Fruit fly (Drosophila melanogaster) whole organism, embryonic: ENCODE data around the gene Mccc1.

ENCODE experiments used
- Ada2b ChIP-seq: fragments of 200-800 bp; sonication (Bioruptor generic); IDR thresholded peaks from 2 replicates; pipeline ENCODE4 v1.3.6; 2022; ENCODE audit warnings: missing biosample characterization, missing genetic modification characterization
- Antp ChIP-seq: fragments of 200-800 bp; sonication (Bioruptor generic); optimal IDR thresholded peaks from 3 replicates; lab custom pipeline; 2016; ENCODE audit warnings: missing biosample characterization, missing genetic modification characterization
- CG11560 ChIP-seq: fragments of 200-800 bp; sonication (Bioruptor generic); IDR thresholded peaks from 3 replicates; pipeline ENCODE4 v1.3.6; 2022; ENCODE audit warnings: missing biosample characterization, missing genetic modification characterization
- CG12071 ChIP-seq: fragments of 200-800 bp; sonication (Bioruptor generic); optimal IDR thresholded peaks from 3 replicates; lab custom pipeline; 2018; ENCODE audit warnings: missing biosample characterization, mild to moderate bottlenecking, missing genetic modification characterization
- CG13775 ChIP-seq: fragments of 200-800 bp; sonication (Bioruptor generic); optimal IDR thresholded peaks from 3 replicates; lab custom pipeline; 2017; ENCODE audit warnings: missing biosample characterization, mild to moderate bottlenecking, missing genetic modification characterization
- CG1647 ChIP-seq: fragments of 200-800 bp; sonication (Bioruptor generic); optimal IDR thresholded peaks from 3 replicates; lab custom pipeline; 2016; ENCODE audit warnings: missing biosample characterization, missing genetic modification characterization
- CG16815 ChIP-seq: fragments of 200-800 bp; sonication (Bioruptor generic); optimal IDR thresholded peaks from 3 replicates; lab custom pipeline; 2017; ENCODE audit warnings: missing biosample characterization, mild to moderate bottlenecking, missing genetic modification characterization
- CG17328 ChIP-seq: fragments of 200-800 bp; sonication (Bioruptor generic); IDR thresholded peaks from 2 replicates; pipeline ENCODE4 v1.3.6; 2022; ENCODE audit warnings: missing biosample characterization, missing genetic modification characterization
- CG17912 ChIP-seq: fragments of 200-800 bp; sonication (Bioruptor generic); optimal IDR thresholded peaks from 2 replicates; lab custom pipeline; 2018; ENCODE audit warnings: missing biosample characterization, mild to moderate bottlenecking, missing genetic modification characterization
- CG18476 ChIP-seq: fragments of 200-800 bp; sonication (Bioruptor generic); optimal IDR thresholded peaks from 2 replicates; lab custom pipeline; 2016; ENCODE audit warnings: missing biosample characterization, mild to moderate bottlenecking, missing genetic modification characterization
- CG18764 ChIP-seq: fragments of 200-800 bp; sonication (Bioruptor generic); optimal IDR thresholded peaks from 3 replicates; lab custom pipeline; 2016; ENCODE audit warnings: missing biosample characterization, missing genetic modification characterization
- CG2129 ChIP-seq: fragments of 200-800 bp; sonication (Bioruptor generic); IDR thresholded peaks from 2 replicates; pipeline ENCODE4 v1.3.6; 2022; ENCODE audit warnings: missing biosample characterization, missing genetic modification characterization; ENCODE audit not compliant: partially characterized antibody
- CG2199 ChIP-seq: fragments of 200-800 bp; sonication (Bioruptor generic); IDR thresholded peaks from 3 replicates; pipeline ENCODE4 v1.3.6; 2022; ENCODE audit warnings: missing biosample characterization, missing genetic modification characterization
- CG33557 ChIP-seq: fragments of 200-800 bp; sonication (Bioruptor generic); optimal IDR thresholded peaks from 2 replicates; lab custom pipeline; 2019; ENCODE audit warnings: missing biosample characterization, mild to moderate bottlenecking, missing genetic modification characterization, moderate library complexity
- CG34422 ChIP-seq: fragments of 200-800 bp; sonication (Bioruptor generic); IDR thresholded peaks from 3 replicates; pipeline ENCODE4 v1.3.6; 2022; ENCODE audit warnings: missing biosample characterization, missing genetic modification characterization
- CG3726 ChIP-seq: fragments of 200-800 bp; sonication (Bioruptor generic); IDR thresholded peaks from 3 replicates; pipeline ENCODE4, ENCODE4 v1.3.6; 2022; ENCODE audit warnings: missing biosample characterization, missing genetic modification characterization
- CG3847 ChIP-seq: fragments of 200-800 bp; sonication (Bioruptor generic); IDR thresholded peaks from 2 replicates; pipeline ENCODE4 v1.3.6; 2022; ENCODE audit warnings: missing biosample characterization, missing genetic modification characterization
- CG6254 ChIP-seq: fragments of 200-800 bp; sonication (Bioruptor generic); optimal IDR thresholded peaks from 3 replicates; lab custom pipeline; 2017; ENCODE audit warnings: mild to moderate bottlenecking, missing biosample characterization, missing genetic modification reagents, missing genetic modification characterization
- CG6791 ChIP-seq: fragments of 200-800 bp; sonication (Bioruptor generic); IDR thresholded peaks from 3 replicates; pipeline ENCODE4 v1.3.6; 2022; ENCODE audit warnings: missing biosample characterization, missing genetic modification characterization; ENCODE audit not compliant: partially characterized antibody
- CG7372 ChIP-seq: fragments of 200-800 bp; sonication (Bioruptor generic); IDR thresholded peaks from 2 replicates; pipeline ENCODE4 v1.3.6; 2022; ENCODE audit warnings: missing biosample characterization, missing genetic modification characterization
- CG9727 ChIP-seq: fragments of 200-800 bp; sonication (Bioruptor generic); optimal IDR thresholded peaks from 3 replicates; lab custom pipeline; 2017; ENCODE audit warnings: missing biosample characterization, mild to moderate bottlenecking, missing genetic modification characterization
- CG9797 ChIP-seq: fragments of 200-800 bp; sonication (Bioruptor generic); optimal IDR thresholded peaks from 3 replicates; lab custom pipeline; 2018; ENCODE audit warnings: missing biosample characterization, mild to moderate bottlenecking, missing genetic modification characterization
- CHES-1-like ChIP-seq: fragments of 200-800 bp; sonication (Bioruptor generic); optimal IDR thresholded peaks from 2 replicates; lab custom pipeline; 2016; ENCODE audit warnings: missing biosample characterization, missing genetic modification characterization
- CTCF ChIP-seq: fragments of 200-800 bp; sonication (Bioruptor generic); optimal IDR thresholded peaks from 2 replicates; lab custom pipeline; 2017; ENCODE audit warnings: missing biosample characterization, mild to moderate bottlenecking, missing genetic modification characterization, moderate library complexity
- Camta ChIP-seq: fragments of 200-800 bp; sonication (Bioruptor generic); optimal IDR thresholded peaks from 2 replicates; lab custom pipeline; 2016; ENCODE audit warnings: missing biosample characterization, missing genetic modification characterization
- Dref ChIP-seq: fragments of 200-800 bp; sonication (Bioruptor generic); IDR thresholded peaks from 2 replicates; pipeline ENCODE4 v1.3.6; 2022; ENCODE audit warnings: missing biosample characterization, missing genetic modification characterization
- E2f1 ChIP-seq: fragments of 200-800 bp; sonication (Bioruptor generic); IDR thresholded peaks from 2 replicates; pipeline ENCODE4 v1.3.6; 2022; ENCODE audit warnings: missing biosample characterization, missing genetic modification characterization
- Jarid2 ChIP-seq: fragments of 200-800 bp; sonication (Bioruptor generic); optimal IDR thresholded peaks from 3 replicates; lab custom pipeline; 2017; ENCODE audit warnings: mild to moderate bottlenecking, missing biosample characterization, missing genetic modification reagents, missing genetic modification characterization
- NC2α ChIP-seq: fragments of 200-800 bp; sonication (Bioruptor generic); optimal IDR thresholded peaks from 2 replicates; lab custom pipeline; 2016; ENCODE audit warnings: missing biosample characterization, missing genetic modification characterization
- NfI ChIP-seq: fragments of 200-800 bp; sonication (Bioruptor generic); optimal IDR thresholded peaks from 3 replicates; lab custom pipeline; 2018; ENCODE audit warnings: missing biosample characterization, mild to moderate bottlenecking, missing genetic modification characterization, moderate library complexity
- da ChIP-seq: fragments of 200-800 bp; sonication (Bioruptor generic); optimal IDR thresholded peaks from 2 replicates; lab custom pipeline; 2016; ENCODE audit warnings: missing biosample characterization, missing genetic modification characterization
- exex ChIP-seq: fragments of 200-800 bp; sonication (Bioruptor generic); optimal IDR thresholded peaks from 4 replicates; lab custom pipeline; 2018; ENCODE audit warnings: missing biosample characterization, mild to moderate bottlenecking, missing genetic modification characterization, moderate library complexity
- gro ChIP-seq: fragments of 200-800 bp; sonication (Bioruptor generic); optimal IDR thresholded peaks from 2 replicates; lab custom pipeline; 2016; ENCODE audit warnings: missing biosample characterization, missing genetic modification characterization
- h ChIP-seq: fragments of >200 bp; optimal IDR thresholded peaks from 2 replicates; lab custom pipeline; 2017
- insv ChIP-seq, 2 experiments: fragments of 200-800 bp; sonication (Bioruptor generic); optimal IDR thresholded peaks; 3 replicates each; lab custom pipeline; 2016 to 2018; ENCODE audit warnings: missing biosample characterization in 2 of 2, missing genetic modification characterization in 2 of 2
- nom ChIP-seq: fragments of 200-800 bp; sonication (Bioruptor generic); optimal IDR thresholded peaks from 2 replicates; lab custom pipeline; 2017; ENCODE audit warnings: missing biosample characterization, missing genetic modification characterization, mild to moderate bottlenecking, moderate library complexity, missing genetic modification reagents
- odd ChIP-seq: fragments of 200-800 bp; sonication (Bioruptor generic); optimal IDR thresholded peaks from 2 replicates; lab custom pipeline; 2017; ENCODE audit warnings: missing biosample characterization, mild to moderate bottlenecking, missing genetic modification characterization
- otp ChIP-seq: fragments of 200-800 bp; sonication (Bioruptor generic); IDR thresholded peaks from 3 replicates; pipeline ENCODE4, ENCODE4 v1.3.6; 2022; ENCODE audit warnings: missing biosample characterization, missing genetic modification characterization
- p53 ChIP-seq: fragments of 200-800 bp; sonication (Bioruptor generic); optimal IDR thresholded peaks from 2 replicates; lab custom pipeline; 2016; ENCODE audit warnings: missing biosample characterization, missing genetic modification characterization
- pho ChIP-seq: fragments of 200-800 bp; sonication (Bioruptor generic); optimal IDR thresholded peaks from 2 replicates; lab custom pipeline; 2016; ENCODE audit warnings: missing biosample characterization, missing genetic modification characterization
- pnt ChIP-seq: fragments of 200-800 bp; sonication (Bioruptor generic); optimal IDR thresholded peaks from 3 replicates; lab custom pipeline; 2016; ENCODE audit warnings: missing biosample characterization, missing genetic modification characterization
- sim ChIP-seq: fragments of 200-800 bp; sonication (Bioruptor generic); IDR thresholded peaks from 2 replicates; pipeline ENCODE4 v1.3.6; 2022; ENCODE audit warnings: missing biosample characterization, missing genetic modification characterization
- slou ChIP-seq: fragments of 200-800 bp; sonication (Bioruptor generic); optimal IDR thresholded peaks from 3 replicates; lab custom pipeline; 2016; ENCODE audit warnings: missing biosample characterization, missing genetic modification characterization
- so ChIP-seq: fragments of 200-800 bp; sonication (Bioruptor generic); IDR thresholded peaks from 3 replicates; pipeline ENCODE4 v1.3.6; 2022; ENCODE audit warnings: missing biosample characterization, missing genetic modification characterization
- ssp ChIP-seq: fragments of 200-800 bp; sonication (Bioruptor generic); IDR thresholded peaks from 2 replicates; pipeline ENCODE4 v1.3.6; 2022; ENCODE audit warnings: missing biosample characterization, missing genetic modification characterization
- sug ChIP-seq: fragments of 200-800 bp; optimal IDR thresholded peaks from 2 replicates; lab custom pipeline; 2019; ENCODE audit warnings: missing biosample characterization, mild to moderate bottlenecking, missing genetic modification characterization, moderate library complexity
- toy ChIP-seq: fragments of 200-800 bp; sonication (Bioruptor generic); IDR thresholded peaks from 2 replicates; pipeline ENCODE4 v1.3.6; 2022; ENCODE audit warnings: missing biosample characterization, missing genetic modification characterization
- trem ChIP-seq: fragments of 200-800 bp; optimal IDR thresholded peaks from 3 replicates; lab custom pipeline; 2019; ENCODE audit warnings: missing biosample characterization, mild to moderate bottlenecking, missing genetic modification characterization, moderate library complexity
- twi ChIP-seq: fragments of 200-800 bp; optimal IDR thresholded peaks from 2 replicates; lab custom pipeline; 2019; ENCODE audit warnings: missing biosample characterization, mild to moderate bottlenecking, missing genetic modification characterization, moderate library complexity
- vfl ChIP-seq: fragments of 200-800 bp; sonication (Bioruptor generic); optimal IDR thresholded peaks from 2 replicates; lab custom pipeline; 2016; ENCODE audit warnings: missing biosample characterization, missing genetic modification characterization

Gene Mccc1

dm6 chr3R:31809622-31810021, 15.9 kb upstream of the Mccc1 start (continued):
- no peak for TF ChIP-seq CG9727
- TF ChIP-seq so (GFP tag; lab: Robert Waterston, UW) = no peak
- no peak for TF ChIP-seq sim (GFP tag; lab: Robert Waterston, UW)
- no peak for TF ChIP-seq CG16815 (GFP tag; lab: Kevin White, UChicago)
- TF ChIP-seq CG3847 = no peak
- TF ChIP-seq CG11560 = no peak
- TF ChIP-seq pnt (GFP tag; lab: Kevin White, UChicago) = no peak
- no peak for TF ChIP-seq pho (GFP tag; lab: Kevin White, UChicago)
- TF ChIP-seq ssp (GFP tag; lab: Robert Waterston, UW) = no peak
- TF ChIP-seq CG17328 (GFP tag; lab: Robert Waterston, UW) = no peak
- TF ChIP-seq insv (GFP tag; optimal IDR thresholded peaks at IDR 0.05; lab: Kevin White, UChicago) = no peak
- TF ChIP-seq NC2α (GFP tag; lab: Kevin White, UChicago) = no peak

DNA sequence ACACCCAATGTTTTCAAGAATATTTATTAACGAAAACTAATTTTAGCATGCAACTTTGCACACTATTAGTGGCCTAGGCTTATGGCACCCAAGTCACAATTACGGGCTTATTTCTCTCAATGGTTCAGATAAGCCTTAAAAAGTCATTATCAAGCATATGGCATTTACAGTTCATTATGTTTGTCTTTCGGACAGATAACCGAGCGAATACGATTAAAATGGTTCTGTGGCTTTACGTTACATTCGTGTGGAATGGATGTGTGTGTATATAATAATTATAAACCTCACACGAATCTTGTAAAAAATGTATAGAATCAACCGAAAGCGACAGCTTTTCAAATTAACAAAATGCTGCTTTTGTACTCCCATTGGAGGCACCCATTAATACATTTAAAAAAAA, 14.9 kb upstream of the Mccc1 start:
- TF ChIP-seq exex = peak; percentile 2
- no peak for TF ChIP-seq CG12071 (GFP tag; lab: Kevin White, UChicago)
- peak; percentile 9 for TF ChIP-seq twi
- 0 out of 3 replicates have a peak, but pooled peaks have one; percentile 9 for TF ChIP-seq CG2199 (GFP tag; lab: Robert Waterston, UW)
- TF ChIP-seq, all 482 proteins: peak for 3

DNA sequence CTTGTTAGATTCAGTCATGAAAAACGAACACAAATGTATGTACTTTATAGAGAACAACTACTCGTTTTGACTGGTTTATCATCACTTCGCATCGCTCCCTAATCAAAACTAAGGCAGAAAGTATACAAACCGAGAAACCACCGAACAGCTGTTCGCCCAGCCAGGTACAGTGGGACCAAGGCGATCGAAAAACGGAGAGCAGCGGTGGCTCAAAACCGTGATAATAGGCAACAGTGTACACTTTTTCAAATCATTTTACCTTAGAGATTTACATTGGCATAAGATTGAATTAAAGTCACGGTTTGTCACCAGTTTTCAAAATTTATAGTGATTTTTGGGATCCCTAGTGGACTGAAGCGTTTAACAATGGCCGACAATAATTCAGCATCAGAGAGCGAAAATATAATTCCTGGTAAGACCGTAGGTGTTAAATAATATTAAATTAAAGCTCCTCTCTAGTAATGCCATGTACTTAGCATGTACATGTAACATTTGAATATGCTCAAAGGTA, 11.6 kb upstream of the Mccc1 start, which contains the start of the genes CG42233 and CG1971:
Gene CG42233, minus strand, starts transcription at position 51 of the 511 bp plus-strand sequence.
Gene CG1971, plus strand, starts transcription at position 241 of the 511 bp plus-strand sequence.
- TF ChIP-seq odd (GFP tag; lab: Kevin White, UChicago) (no peak), Dref (GFP tag; lab: Robert Waterston, UW) (no peak), sug (tag; lab: Kevin White, UChicago) (no peak), trem (peak; percentile 2), exex (no peak), CG18764 (GFP tag; lab: Kevin White, UChicago) (no peak), Ada2b (GFP tag; lab: Robert Waterston, UW) (no peak), sim (GFP tag; lab: Robert Waterston, UW) (no peak), toy (GFP tag; lab: Robert Waterston, UW) (no peak), gro (GFP tag; lab: Kevin White, UChicago) (no peak), p53 (GFP tag; lab: Kevin White, UChicago) (no peak), otp (GFP tag; lab: Robert Waterston, UW) (no peak), h (lab: Kevin White, UChicago) (no peak), CG34422 (GFP tag; lab: Robert Waterston, UW) (no peak), CTCF (peak; percentile 8), CG2129 (GFP tag; lab: Robert Waterston, UW) (no peak), da (no peak), CG9797 (GFP tag; lab: Kevin White, UChicago) (no peak), CG3726 (GFP tag; lab: Robert Waterston, UW) (no peak), CG33557 (peak; percentile 21), CG18476 (GFP tag; lab: Kevin White, UChicago) (no peak), CG17912 (no peak), E2f1 (no peak), slou (GFP tag; lab: Kevin White, UChicago) (no peak), Jarid2 (GFP tag; lab: Kevin White, UChicago) (no peak), CG6254 (GFP tag; lab: Kevin White, UChicago) (no peak), Antp (peak; percentile 40), vfl (no peak), NfI (GFP tag; lab: Kevin White, UChicago) (no peak), CG6791 (GFP tag; lab: Robert Waterston, UW) (peak; percentile 62; the same call in 2 of the 3 replicates), CG7372 (no peak), CG1647 (GFP tag; lab: Kevin White, UChicago) (peak; percentile 12), CG13775 (GFP tag; lab: Kevin White, UChicago) (peak; percentile 26), nom (GFP tag; lab: Kevin White, UChicago) (no peak), CHES-1-like (GFP tag; lab: Kevin White, UChicago) (no peak), Camta (GFP tag; lab: Kevin White, UChicago) (no peak), CG16815 (GFP tag; lab: Kevin White, UChicago) (no peak)
